Fruit fly (Drosophila melanogaster) whole organism, embryonic: ENCODE data around the gene Parg.

Experiments
- Adf1 ChIP-seq: fragments of 200-800 bp; sonication (Bioruptor generic); IDR thresholded peaks from 2 replicates; pipeline ENCODE4 v1.3.6; 2022; ENCODE audit warnings: missing biosample characterization, missing genetic modification characterization
- Awh ChIP-seq: fragments of 200-800 bp; sonication (Bioruptor generic); IDR thresholded peaks from 2 replicates; pipeline ENCODE4, ENCODE4 v1.3.6; 2022; ENCODE audit warnings: missing biosample characterization, missing genetic modification characterization
- CG11085 ChIP-seq: fragments of 200-800 bp; sonication (Bioruptor generic); IDR thresholded peaks from 2 replicates; pipeline ENCODE4 v1.3.6; 2022; ENCODE audit warnings: missing biosample characterization, missing genetic modification characterization
- CG11723 ChIP-seq: fragments of 200-800 bp; sonication (Bioruptor generic); optimal IDR thresholded peaks from 2 replicates; lab custom pipeline; 2017; ENCODE audit warnings: missing biosample characterization, mild to moderate bottlenecking, missing genetic modification characterization
- CG17361 ChIP-seq: fragments of 200-800 bp; sonication (Bioruptor generic); IDR thresholded peaks from 3 replicates; pipeline ENCODE4 v1.3.6; 2022; ENCODE audit warnings: missing biosample characterization, missing genetic modification characterization
- CG17385 ChIP-seq: fragments of 200-800 bp; sonication (Bioruptor generic); optimal IDR thresholded peaks from 3 replicates; lab custom pipeline; 2018; ENCODE audit warnings: missing biosample characterization, mild to moderate bottlenecking, missing genetic modification characterization
- CG17612 ChIP-seq: fragments of 200-800 bp; sonication (Bioruptor generic); IDR thresholded peaks from 2 replicates; pipeline ENCODE4 v1.3.6; 2022; ENCODE audit warnings: missing biosample characterization, missing genetic modification characterization
- CG18262 ChIP-seq: fragments of 200-800 bp; optimal IDR thresholded peaks from 3 replicates; lab custom pipeline; 2019; ENCODE audit warnings: missing biosample characterization, mild to moderate bottlenecking, missing genetic modification characterization, moderate library complexity
- CG2116 ChIP-seq: fragments of 200-800 bp; sonication (Bioruptor generic); optimal IDR thresholded peaks from 3 replicates; lab custom pipeline; 2018; ENCODE audit warnings: missing biosample characterization, mild to moderate bottlenecking, missing genetic modification characterization
- CG2678 ChIP-seq: fragments of 200-800 bp; sonication (Bioruptor generic); optimal IDR thresholded peaks from 3 replicates; lab custom pipeline; 2019; ENCODE audit warnings: missing biosample characterization, mild to moderate bottlenecking, missing genetic modification characterization, moderate library complexity
- CG2712 ChIP-seq: fragments of 200-800 bp; optimal IDR thresholded peaks from 3 replicates; lab custom pipeline; 2019; ENCODE audit warnings: missing biosample characterization, mild to moderate bottlenecking, missing genetic modification characterization, moderate library complexity
- CG3163 ChIP-seq: fragments of 200-800 bp; sonication (Bioruptor generic); optimal IDR thresholded peaks from 3 replicates; lab custom pipeline; 2016; ENCODE audit warnings: missing biosample characterization, missing genetic modification characterization
- CG4424 ChIP-seq: fragments of 200-800 bp; sonication (Bioruptor generic); optimal IDR thresholded peaks from 3 replicates; lab custom pipeline; 2016; ENCODE audit warnings: missing biosample characterization, missing genetic modification characterization
- CG6791 ChIP-seq: fragments of 200-800 bp; sonication (Bioruptor generic); IDR thresholded peaks from 3 replicates; pipeline ENCODE4 v1.3.6; 2022; ENCODE audit warnings: missing biosample characterization, missing genetic modification characterization; ENCODE audit not compliant: partially characterized antibody
- CG6854 ChIP-seq: fragments of 200-800 bp; sonication (Bioruptor generic); optimal IDR thresholded peaks from 3 replicates; lab custom pipeline; 2017; ENCODE audit warnings: missing biosample characterization, mild to moderate bottlenecking, missing genetic modification characterization
- CG7372 ChIP-seq: fragments of 200-800 bp; sonication (Bioruptor generic); IDR thresholded peaks from 2 replicates; pipeline ENCODE4 v1.3.6; 2022; ENCODE audit warnings: missing biosample characterization, missing genetic modification characterization
- Dip2 ChIP-seq: fragments of 200-800 bp; sonication (Bioruptor generic); IDR thresholded peaks from 2 replicates; pipeline ENCODE4 v1.3.6; 2022; ENCODE audit warnings: missing biosample characterization, missing genetic modification characterization
- Dll ChIP-seq: fragments of 200-800 bp; sonication (Bioruptor generic); IDR thresholded peaks from 4 replicates; pipeline ENCODE4 v1.3.6; 2022; ENCODE audit warnings: missing biosample characterization, missing genetic modification characterization; ENCODE audit not compliant: partially characterized antibody
- Dp ChIP-seq: fragments of 200-800 bp; sonication (Bioruptor generic); optimal IDR thresholded peaks from 2 replicates; lab custom pipeline; 2018; ENCODE audit warnings: missing biosample characterization, mild to moderate bottlenecking, missing genetic modification characterization, moderate library complexity
- Ets97D ChIP-seq: fragments of 200-800 bp; sonication (Bioruptor generic); optimal IDR thresholded peaks from 3 replicates; lab custom pipeline; 2016; ENCODE audit warnings: missing biosample characterization, missing genetic modification characterization
- Fer1 ChIP-seq: fragments of 200-800 bp; sonication (Bioruptor generic); optimal IDR thresholded peaks from 2 replicates; lab custom pipeline; 2017; ENCODE audit warnings: missing biosample characterization, mild to moderate bottlenecking, missing genetic modification characterization
- HLH54F ChIP-seq: fragments of 200-800 bp; sonication (Bioruptor generic); optimal IDR thresholded peaks from 3 replicates; lab custom pipeline; 2016; ENCODE audit warnings: missing biosample characterization, missing genetic modification characterization
- Hand ChIP-seq: fragments of 200-800 bp; sonication (Bioruptor generic); optimal IDR thresholded peaks from 2 replicates; lab custom pipeline; 2017; ENCODE audit warnings: mild to moderate bottlenecking, missing biosample characterization, missing genetic modification reagents, missing genetic modification characterization
- Hmx ChIP-seq: fragments of 200-800 bp; sonication (Bioruptor generic); optimal IDR thresholded peaks from 2 replicates; lab custom pipeline; 2016; ENCODE audit warnings: missing biosample characterization, missing genetic modification characterization
- Hr39 ChIP-seq: fragments of >200 bp; optimal IDR thresholded peaks from 2 replicates; lab custom pipeline; 2017
- Lpt ChIP-seq: fragments of >200 bp; optimal IDR thresholded peaks from 2 replicates; lab custom pipeline; 2018; ENCODE audit warnings: missing biosample characterization, missing genetic modification characterization
- NFAT ChIP-seq: fragments of 200-800 bp; sonication (Bioruptor generic); IDR thresholded peaks from 2 replicates; pipeline ENCODE4 v1.3.6; 2022; ENCODE audit warnings: missing biosample characterization, missing genetic modification characterization
- Nf-YA ChIP-seq: fragments of 200-800 bp; sonication (Bioruptor generic); IDR thresholded peaks from 2 replicates; pipeline ENCODE4 v1.3.6; 2022; ENCODE audit warnings: missing biosample characterization, missing genetic modification characterization
- Nf-YB ChIP-seq: fragments of 200-800 bp; sonication (Bioruptor generic); optimal IDR thresholded peaks from 3 replicates; lab custom pipeline; 2019; ENCODE audit warnings: missing biosample characterization, mild to moderate bottlenecking, missing genetic modification characterization, moderate library complexity
- Taf1 ChIP-seq: fragments of 200-800 bp; sonication (Bioruptor generic); IDR thresholded peaks from 2 replicates; pipeline ENCODE4 v1.3.6; 2022; ENCODE audit warnings: missing biosample characterization, missing genetic modification characterization
- Usf ChIP-seq: fragments of 200-800 bp; sonication (Bioruptor generic); optimal IDR thresholded peaks from 2 replicates; lab custom pipeline; 2017; ENCODE audit warnings: missing genotype, missing biosample characterization, missing genetic modification characterization
- abd-A ChIP-seq: fragments of 200-800 bp; sonication (Bioruptor generic); optimal IDR thresholded peaks from 3 replicates; lab custom pipeline; 2019; ENCODE audit warnings: missing biosample characterization, mild to moderate bottlenecking, missing genetic modification characterization, moderate library complexity
- ap ChIP-seq: fragments of 200-800 bp; sonication (Bioruptor generic); IDR thresholded peaks from 2 replicates; pipeline ENCODE4 v1.3.6; 2022; ENCODE audit warnings: missing biosample characterization, missing genetic modification characterization
- caup ChIP-seq: fragments of 200-800 bp; sonication (Bioruptor generic); optimal IDR thresholded peaks from 3 replicates; lab custom pipeline; 2017; ENCODE audit warnings: missing biosample characterization, mild to moderate bottlenecking, missing genetic modification characterization, moderate library complexity; ENCODE audit not compliant: severe bottlenecking
- cg ChIP-seq: fragments of 200-800 bp; sonication (Bioruptor generic); optimal IDR thresholded peaks from 3 replicates; lab custom pipeline; 2019; ENCODE audit warnings: missing biosample characterization, mild to moderate bottlenecking, missing genetic modification characterization, moderate library complexity
- dati ChIP-seq: fragments of 200-800 bp; sonication (Bioruptor generic); IDR thresholded peaks from 2 replicates; pipeline ENCODE4 v1.3.6; 2022; ENCODE audit warnings: missing biosample characterization, missing genetic modification characterization
- fd96Cb ChIP-seq: fragments of 200-800 bp; sonication (Bioruptor generic); optimal IDR thresholded peaks from 2 replicates; lab custom pipeline; 2018; ENCODE audit warnings: missing biosample characterization, mild to moderate bottlenecking, missing genetic modification characterization, moderate library complexity
- gce ChIP-seq: fragments of 200-800 bp; sonication (Bioruptor generic); IDR thresholded peaks from 3 replicates; pipeline ENCODE4 v1.3.6; 2022; ENCODE audit warnings: missing biosample characterization, missing genetic modification characterization
- gcm ChIP-seq: fragments of 200-800 bp; sonication (Bioruptor generic); optimal IDR thresholded peaks from 2 replicates; lab custom pipeline; 2019; ENCODE audit warnings: missing biosample characterization, mild to moderate bottlenecking, missing genetic modification characterization, moderate library complexity
- gfzf ChIP-seq: fragments of 200-800 bp; sonication (Bioruptor generic); optimal IDR thresholded peaks from 2 replicates; lab custom pipeline; 2016; ENCODE audit warnings: missing biosample characterization, mild to moderate bottlenecking, missing genetic modification characterization, moderate library complexity
- h ChIP-seq: fragments of >200 bp; optimal IDR thresholded peaks from 2 replicates; lab custom pipeline; 2017
- lbe ChIP-seq: fragments of 200-800 bp; sonication (Bioruptor generic); optimal IDR thresholded peaks from 2 replicates; lab custom pipeline; 2016; ENCODE audit warnings: missing biosample characterization, mild to moderate bottlenecking, missing genetic modification characterization
- lola ChIP-seq, 3 experiments: fragments of >200 bp in 2 of 3; fragments of 200-800 bp in 1 of 3; sonication (Bioruptor generic) in 1 of 3; optimal IDR thresholded peaks; 2 replicates each; lab custom pipeline; 2017 to 2019; ENCODE audit warnings: missing biosample characterization in 3 of 3, missing genetic modification characterization in 3 of 3, mild to moderate bottlenecking in 1 of 3, moderate library complexity in 1 of 3
- mam ChIP-seq: fragments of 200-800 bp; sonication (Bioruptor generic); optimal IDR thresholded peaks from 3 replicates; lab custom pipeline; 2016; ENCODE audit warnings: missing biosample characterization, missing genetic modification characterization
- ranshi ChIP-seq: fragments of 200-800 bp; sonication (Bioruptor generic); IDR thresholded peaks from 2 replicates; pipeline ENCODE4 v1.3.6; 2022; ENCODE audit warnings: missing biosample characterization, missing genetic modification characterization
- ssp ChIP-seq: fragments of 200-800 bp; sonication (Bioruptor generic); IDR thresholded peaks from 2 replicates; pipeline ENCODE4 v1.3.6; 2022; ENCODE audit warnings: missing biosample characterization, missing genetic modification characterization
- stc ChIP-seq: fragments of 200-800 bp; sonication (Bioruptor generic); IDR thresholded peaks from 2 replicates; pipeline ENCODE4 v1.3.6; 2022; ENCODE audit warnings: missing biosample characterization, missing genetic modification characterization
- tgo ChIP-seq: fragments of 200-800 bp; sonication (Bioruptor generic); IDR thresholded peaks from 3 replicates; pipeline ENCODE4 v1.3.6; 2022; ENCODE audit warnings: missing biosample characterization, missing genetic modification characterization

The Parg gene

DNA sequence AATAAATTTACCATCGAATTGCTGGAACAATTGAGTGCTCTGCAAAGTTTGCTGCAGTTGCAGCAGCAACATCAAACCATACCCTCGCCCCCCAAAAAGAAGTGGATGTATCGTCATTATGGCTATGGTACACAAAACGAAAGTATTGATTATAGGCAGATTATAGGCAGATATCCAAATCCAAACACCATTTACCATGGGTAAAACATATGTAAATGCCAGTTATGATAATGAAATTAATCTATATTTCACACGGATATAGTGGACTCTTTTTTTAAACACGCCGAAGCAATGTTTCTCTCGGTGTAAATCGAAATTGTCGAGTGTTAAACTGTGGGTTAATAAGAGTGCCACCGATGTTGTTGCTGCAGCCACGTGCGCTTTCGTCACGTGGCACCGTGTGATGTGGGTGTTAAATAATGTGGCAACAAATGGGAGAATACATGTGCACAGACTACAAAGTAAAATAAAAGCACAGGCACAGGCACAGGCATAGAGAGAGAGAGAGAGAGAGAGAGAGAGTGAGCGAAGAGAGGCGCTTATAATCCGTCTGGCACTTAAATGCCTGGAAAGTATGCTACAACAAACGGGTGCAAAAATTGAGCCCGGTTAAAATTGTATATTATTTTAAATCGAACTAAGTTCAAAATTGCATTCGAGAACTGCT, 25.4 kb upstream of the Parg start (continued):
- no peak for TF ChIP-seq Hmx
- peak; percentile 7 for TF ChIP-seq cg (GFP tag; lab: Kevin White, UChicago)
- TF ChIP-seq fd96Cb (tag; lab: Kevin White, UChicago), result peak; percentile 22
- TF ChIP-seq lola (GFP tag; optimal IDR thresholded peaks at IDR 0.05; lab: Kevin White, UChicago), result peak in 1 of 3 experiments; percentile 34

DNA sequence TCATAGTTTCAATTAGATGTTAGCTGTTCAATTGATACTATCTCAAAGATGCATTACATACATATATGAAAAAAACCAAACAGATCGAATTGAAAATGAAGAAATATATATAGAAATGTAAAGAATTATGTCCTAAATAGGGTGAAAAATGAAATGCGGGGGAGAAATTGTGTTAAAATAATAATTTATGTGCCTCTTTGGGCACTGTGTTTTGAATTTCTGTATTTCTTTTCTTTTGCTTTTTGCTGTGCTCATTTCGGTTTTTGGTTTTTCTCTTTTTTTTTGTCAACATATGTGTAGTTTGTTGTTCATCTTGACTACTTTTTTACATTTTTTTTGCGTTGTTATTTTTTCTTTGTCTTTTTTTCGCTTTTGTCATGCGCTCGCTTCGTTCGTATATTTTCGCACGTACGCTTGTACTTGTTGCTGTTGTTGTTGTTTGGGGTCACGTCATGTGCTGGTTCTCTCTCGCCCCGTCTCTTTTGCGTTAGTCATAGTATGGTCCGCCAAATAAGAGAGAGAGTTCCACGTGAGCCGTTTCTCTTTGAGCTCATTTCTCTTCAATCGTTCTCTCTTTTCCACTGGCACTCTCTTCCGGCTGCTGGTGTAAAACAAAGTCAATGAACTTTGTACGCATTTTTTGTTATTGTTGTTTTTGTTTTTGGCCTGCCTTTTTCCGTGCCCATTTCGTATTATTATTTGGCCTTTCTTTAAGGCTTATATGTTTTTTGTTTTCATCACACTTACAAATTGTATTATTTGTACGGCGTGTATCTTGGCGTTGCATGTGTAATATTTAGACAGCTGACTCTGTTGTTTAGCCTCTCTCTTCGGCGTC, 24.1 kb upstream of the Parg start:
- no peak for TF ChIP-seq dati (GFP tag; lab: Robert Waterston, UW)
- TF ChIP-seq Nf-YA (GFP tag; lab: Robert Waterston, UW), result no peak
- TF ChIP-seq gfzf (GFP tag; lab: Kevin White, UChicago), result no peak
- no peak for TF ChIP-seq Usf (GFP tag; lab: Kevin White, UChicago)
- no peak for TF ChIP-seq ssp (GFP tag; lab: Robert Waterston, UW)
- TF ChIP-seq CG17612 (GFP tag; lab: Robert Waterston, UW), result no peak
- no peak for TF ChIP-seq abd-A
- TF ChIP-seq CG17361 (GFP tag; lab: Robert Waterston, UW), result no peak
- TF ChIP-seq CG18262, result no peak
- TF ChIP-seq Hr39 (lab: Kevin White, UChicago), result no peak
- TF ChIP-seq Dp (GFP tag; lab: Kevin White, UChicago), result no peak
- TF ChIP-seq lbe, result peak; percentile 33
- no peak for TF ChIP-seq ranshi (GFP tag; lab: Robert Waterston, UW)
- peak; percentile 10; the same call in 1 of the 2 replicates for TF ChIP-seq Adf1 (GFP tag; lab: Robert Waterston, UW)
- TF ChIP-seq CG2678, result no peak
- no peak for TF ChIP-seq CG11723 (GFP tag; lab: Kevin White, UChicago)
- no peak for TF ChIP-seq CG11085 (GFP tag; lab: Robert Waterston, UW)
- no peak for TF ChIP-seq Ets97D (GFP tag; lab: Kevin White, UChicago)
- TF ChIP-seq Fer1 (GFP tag; lab: Kevin White, UChicago), result no peak
- no peak for TF ChIP-seq HLH54F (GFP tag; lab: Kevin White, UChicago)
- TF ChIP-seq Awh, result no peak
- peak; percentile 22; the same call in 1 of the 4 replicates for TF ChIP-seq Dll (GFP tag; lab: Robert Waterston, UW)
- TF ChIP-seq CG2116 (GFP tag; lab: Kevin White, UChicago), result no peak
- TF ChIP-seq h, result no peak
- TF ChIP-seq CG4424 (GFP tag; lab: Kevin White, UChicago), result no peak
- no peak for TF ChIP-seq CG6854 (GFP tag; lab: Kevin White, UChicago)
- no peak for TF ChIP-seq Nf-YB (GFP tag; lab: Kevin White, UChicago)
- no peak for TF ChIP-seq CG2712 (tag; lab: Kevin White, UChicago)
- peak; percentile 99 for TF ChIP-seq CG3163 (GFP tag; lab: Kevin White, UChicago)
- peak; percentile 38; the same call in 1 of the 2 replicates for TF ChIP-seq stc (GFP tag; lab: Robert Waterston, UW)
- TF ChIP-seq gce (GFP tag; lab: Robert Waterston, UW), result no peak
- TF ChIP-seq Hand (GFP tag; lab: Kevin White, UChicago), result no peak
- TF ChIP-seq NFAT (GFP tag; lab: Robert Waterston, UW), result no peak
- TF ChIP-seq mam (GFP tag; lab: Kevin White, UChicago), result no peak
- TF ChIP-seq Taf1 (GFP tag; lab: Robert Waterston, UW), result no peak
- no peak for TF ChIP-seq CG6791 (GFP tag; lab: Robert Waterston, UW)
- TF ChIP-seq Dip2 (GFP tag; lab: Robert Waterston, UW), result no peak
- peak; percentile 12 for TF ChIP-seq CG17385 (GFP tag; lab: Kevin White, UChicago)
- no peak for TF ChIP-seq CG7372 (GFP tag; lab: Robert Waterston, UW)
- TF ChIP-seq tgo, result no peak
- TF ChIP-seq caup, result no peak
- no peak for TF ChIP-seq Lpt (GFP tag; lab: Kevin White, UChicago)
- TF ChIP-seq gcm (GFP tag; lab: Kevin White, UChicago), result no peak
- TF ChIP-seq ap (GFP tag; lab: Robert Waterston, UW), result no peak
